Worm (Caenorhabditis elegans): ENCODE results near the gene pals-16.

- TF ChIP-seq dve-1 (tag; optimal IDR thresholded peaks at IDR 0.05) (no peak), fax-1 (tag; optimal IDR thresholded peaks at IDR 0.05) (no peak), unc-3 (GFP tag; conservative IDR thresholded peaks at IDR 0.05) (no peak), unc-3 (tag; optimal IDR thresholded peaks at IDR 0.05) (no peak), madf-2 (tag; optimal IDR thresholded peaks at IDR 0.05) (no peak), hlh-8 (tag; optimal IDR thresholded peaks at IDR 0.05) (no peak)
These were observed 27.4 kb downstream of the pals-16 start, which contains the start of gene lelo-2 for ce11 chrIII:1427126-1427525.
